Worm (Caenorhabditis elegans) whole organism, L2 larva: Measurements from ENCODE around the gene pqn-70.
"Not testable (repeated sequence)": the region's sequence is repeated elsewhere in the genome, so short reads cannot be mapped to it uniquely, and the experiment has no call there.

ENCODE experiments used
- F13H6.1 ChIP-seq: sonication (generic microtip); optimal IDR thresholded peaks from 2 replicates; lab custom pipeline; 2016; ENCODE audit warnings: missing genetic modification characterization, missing compliant biosample characterization
- crh-2 ChIP-seq: sonication (generic microtip); optimal IDR thresholded peaks from 2 replicates; lab custom pipeline; 2017; ENCODE audit warnings: missing biosample characterization, missing genetic modification characterization
- fos-1 ChIP-seq: fragments of 150-350 bp; optimal IDR thresholded peaks from 2 replicates; lab custom pipeline; 2014; ENCODE audit warnings: missing biosample characterization, missing genetic modification characterization
- gmeb-1 ChIP-seq: fragments of 150-350 bp; optimal IDR thresholded peaks from 2 replicates; lab custom pipeline; 2014; ENCODE audit warnings: missing biosample characterization, missing genetic modification characterization
- lin-13 ChIP-seq: fragments of 150-350 bp; optimal IDR thresholded peaks from 2 replicates; lab custom pipeline; 2014; ENCODE audit warnings: missing biosample characterization, missing genetic modification reagents, missing genetic modification characterization
- mdl-1 ChIP-seq, 2 experiments: fragments of 150-350 bp in 1 of 2; sonication (generic microtip) in 1 of 2; optimal IDR thresholded peaks; 2 replicates each; lab custom pipeline; 2017; ENCODE audit warnings: missing biosample characterization in 2 of 2, missing genetic modification characterization in 2 of 2
- nhr-129 ChIP-seq: fragments of 150-350 bp; optimal IDR thresholded peaks from 2 replicates; lab custom pipeline; 2014; ENCODE audit warnings: missing biosample characterization, missing genetic modification characterization
- nhr-21 ChIP-seq: fragments of 150-350 bp; optimal IDR thresholded peaks from 2 replicates; lab custom pipeline; 2014; ENCODE audit warnings: missing biosample characterization, missing genetic modification characterization
- sma-3 ChIP-seq: sonication (generic microtip); optimal IDR thresholded peaks from 2 replicates; lab custom pipeline; 2016; ENCODE audit warnings: missing genetic modification reagents, missing genetic modification characterization, missing compliant biosample characterization
- sma-9 ChIP-seq, 2 experiments: fragments of 150-350 bp in 1 of 2; sonication (generic microtip) in 1 of 2; optimal IDR thresholded peaks; 2 replicates each; lab custom pipeline; 2014 to 2016; ENCODE audit warnings: missing genetic modification characterization in 2 of 2, mild to moderate bottlenecking in 1 of 2, missing biosample characterization in 1 of 2, missing compliant biosample characterization in 1 of 2, missing genetic modification reagents in 1 of 2, moderate library complexity in 1 of 2
- snpc-4 ChIP-seq: fragments of 150-350 bp; optimal IDR thresholded peaks from 2 replicates; lab custom pipeline; 2014; ENCODE audit warnings: missing biosample characterization, missing genetic modification characterization

pqn-70 gene

ce11 chrV:11176693-11177304, 51.7 kb downstream of the pqn-70 start:
- TF ChIP-seq sma-9 (GFP tag; optimal IDR thresholded peaks at IDR 0.05; lab: Kevin White, UChicago) (peak; percentile 87), snpc-4 (tag; lab: Kevin White, UChicago) (peak; percentile 96), gmeb-1 (peak; percentile 33), lin-13 (peak; percentile 21), nhr-129 (tag; lab: Kevin White, UChicago) (peak; percentile 29), mdl-1 (tag; optimal IDR thresholded peaks at IDR 0.05; lab: Kevin White, UChicago) (peak in 1 of 2 experiments; percentile 23), fos-1 (tag; lab: Kevin White, UChicago) (peak; percentile 45), crh-2 (tag; lab: Kevin White, UChicago) (peak; percentile 24), sma-3 (GFP tag; lab: Kevin White, UChicago) (peak; percentile 69), F13H6.1 (peak; percentile 65), nhr-21 (tag; lab: Kevin White, UChicago) (peak; percentile 59)
- not testable (repeated sequence) for TF ChIP-seq sma-9 (tag; optimal IDR thresholded peaks at IDR 0.05; lab: Kevin White, UChicago)
